Worm (Caenorhabditis elegans) whole organism, L4 larva: Measurements from ENCODE around the gene clec-185.

Source experiments
- D1046.2 ChIP-seq: fragments of 200-800 bp; sonication (Bioruptor generic); IDR thresholded peaks from 2 replicates; pipeline ENCODE4 v1.3.6; 2022; ENCODE audit warnings: missing genetic modification characterization, missing compliant biosample characterization
- F10B5.3 ChIP-seq: sonication (generic microtip); optimal IDR thresholded peaks from 2 replicates; lab custom pipeline; 2016; ENCODE audit warnings: mild to moderate bottlenecking, missing genetic modification characterization, missing compliant biosample characterization
- F44E2.7 ChIP-seq: fragments of 200-800 bp; sonication (Bioruptor generic); IDR thresholded peaks from 2 replicates; pipeline ENCODE4 v2.1.2; 2022; ENCODE audit warnings: missing genetic modification characterization, missing compliant biosample characterization
- R02D3.7 ChIP-seq: fragments of 150-350 bp; sonication (generic microtip); optimal IDR thresholded peaks from 3 replicates; lab custom pipeline; 2014; ENCODE audit warnings: missing biosample characterization, missing genetic modification characterization
- T26A8.4 ChIP-seq: fragments of 200-800 bp; sonication (Bioruptor generic); IDR thresholded peaks from 2 replicates; pipeline ENCODE4 v1.3.6; 2022; ENCODE audit warnings: missing genetic modification characterization, missing compliant biosample characterization
- Y105C5A.15 ChIP-seq: fragments of 200-800 bp; sonication (Bioruptor generic); IDR thresholded peaks from 2 replicates; pipeline ENCODE4 v1.3.6; 2022; ENCODE audit warnings: missing genetic modification characterization, missing compliant biosample characterization
- ZK546.5 ChIP-seq, 2 experiments: sonication (generic microtip); optimal IDR thresholded peaks; 2 replicates each; lab custom pipeline; 2017; ENCODE audit warnings: missing biosample characterization in 2 of 2, missing genetic modification characterization in 2 of 2
- aha-1 ChIP-seq: fragments of 150-350 bp; peaks from one replicate; lab custom pipeline; 2014; ENCODE audit warnings: missing biosample characterization, missing genetic modification characterization
- arid-1 ChIP-seq: fragments of 200-800 bp; sonication (Bioruptor generic); conservative IDR thresholded peaks from 2 replicates; pipeline ENCODE4 v1.3.6; 2022; ENCODE audit warnings: missing genetic modification reagents, missing genetic modification characterization, missing compliant biosample characterization
- ceh-20 ChIP-seq: fragments of 200-800 bp; sonication (Bioruptor generic); IDR thresholded peaks from 2 replicates; pipeline ENCODE4 v1.3.6; 2022; ENCODE audit warnings: missing genetic modification reagents, missing genetic modification characterization, missing compliant biosample characterization
- ces-1 ChIP-seq: fragments of 150-350 bp; sonication (generic microtip); optimal IDR thresholded peaks from 4 replicates; lab custom pipeline; 2014; ENCODE audit warnings: missing biosample characterization, missing genetic modification reagents, missing genetic modification characterization
- daf-19 ChIP-seq: fragments of 200-800 bp; sonication (Bioruptor generic); conservative IDR thresholded peaks from 2 replicates; pipeline ENCODE4 v1.3.6; 2022; ENCODE audit warnings: missing genetic modification characterization, missing compliant biosample characterization
- dmd-6 ChIP-seq: fragments of 200-800 bp; sonication (Bioruptor generic); IDR thresholded peaks from 2 replicates; pipeline ENCODE4 v1.3.6; 2022; ENCODE audit warnings: missing genetic modification reagents, missing genetic modification characterization, missing compliant biosample characterization
- egl-27 ChIP-seq: sonication (generic microtip); optimal IDR thresholded peaks from 3 replicates; lab custom pipeline; 2017; ENCODE audit warnings: missing biosample characterization, missing genetic modification reagents, missing genetic modification characterization
- gei-8 ChIP-seq: fragments of 200-800 bp; sonication (Bioruptor generic); optimal IDR thresholded peaks from 2 replicates; lab custom pipeline; 2018; ENCODE audit warnings: mild to moderate bottlenecking, missing genetic modification characterization, missing compliant biosample characterization
- hlh-11 ChIP-seq: fragments of 200-800 bp; sonication (Bioruptor generic); optimal IDR thresholded peaks from 2 replicates; lab custom pipeline; 2018; ENCODE audit warnings: mild to moderate bottlenecking, missing genetic modification characterization, missing compliant biosample characterization
- hlh-30 ChIP-seq: sonication (generic microtip); optimal IDR thresholded peaks from 2 replicates; lab custom pipeline; 2017; ENCODE audit warnings: antibody characterized with exemption, mild to moderate bottlenecking, missing genetic modification characterization, missing compliant biosample characterization; ENCODE audit not compliant: insufficient read depth
- lim-7 ChIP-seq: fragments of 200-800 bp; sonication (Bioruptor generic); IDR thresholded peaks from 2 replicates; pipeline ENCODE4 v1.3.6; 2022; ENCODE audit warnings: missing genetic modification characterization, missing compliant biosample characterization
- lin-29 ChIP-seq: fragments of 200-800 bp; sonication (Bioruptor generic); IDR thresholded peaks from 2 replicates; pipeline ENCODE4 v1.3.6; 2022; ENCODE audit warnings: missing genetic modification reagents, missing genetic modification characterization, missing compliant biosample characterization
- lin-38 ChIP-seq: fragments of 200-800 bp; sonication (Bioruptor generic); IDR thresholded peaks from 2 replicates; pipeline ENCODE4 v1.3.6; 2022; ENCODE audit warnings: missing genetic modification reagents, missing genetic modification characterization, missing compliant biosample characterization
- lin-39 ChIP-seq: fragments of 150-350 bp; optimal IDR thresholded peaks from 2 replicates; lab custom pipeline; 2014; ENCODE audit warnings: missing biosample characterization, missing genetic modification reagents, missing genetic modification characterization
- lsy-2 ChIP-seq, 2 experiments: fragments of 150-350 bp in 1 of 2; sonication (generic microtip) in 1 of 2; optimal IDR thresholded peaks; 2 replicates each; lab custom pipeline; 2014 to 2017; ENCODE audit warnings: missing biosample characterization in 2 of 2, missing genetic modification characterization in 2 of 2
- madf-5 ChIP-seq, 2 experiments: fragments of 200-800 bp; sonication (Bioruptor generic); IDR thresholded peaks; 2 replicates each; pipeline ENCODE4 v1.3.6; 2022; ENCODE audit warnings: missing compliant biosample characterization in 2 of 2, missing genetic modification characterization in 2 of 2
- mdl-1 ChIP-seq, 2 experiments: fragments of 150-350 bp in 1 of 2; sonication (generic microtip) in 1 of 2; optimal IDR thresholded peaks; 2 replicates each; lab custom pipeline; 2014 to 2017; ENCODE audit warnings: missing biosample characterization in 2 of 2, missing genetic modification characterization in 2 of 2
- mdt-29 ChIP-seq: fragments of 200-800 bp; sonication (Bioruptor generic); IDR thresholded peaks from 2 replicates; pipeline ENCODE4 v1.3.6; 2022; ENCODE audit warnings: missing genetic modification reagents, missing genetic modification characterization, missing compliant biosample characterization
- mep-1 ChIP-seq: fragments of 150-350 bp; sonication (generic microtip); optimal IDR thresholded peaks from 3 replicates; lab custom pipeline; 2014; ENCODE audit warnings: missing biosample characterization, missing genetic modification characterization
- mes-2 ChIP-seq: sonication (generic microtip); optimal IDR thresholded peaks from 2 replicates; lab custom pipeline; 2016; ENCODE audit warnings: missing genotype, mild to moderate bottlenecking, missing genetic modification characterization, missing compliant biosample characterization; ENCODE audit not compliant: poor library complexity, severe bottlenecking
- mxl-3 ChIP-seq: fragments of 200-800 bp; sonication (Bioruptor generic); optimal IDR thresholded peaks from 2 replicates; lab custom pipeline; 2018; ENCODE audit warnings: mild to moderate bottlenecking, missing genetic modification characterization, missing compliant biosample characterization
- nhr-10 ChIP-seq: fragments of 150-350 bp; optimal IDR thresholded peaks from 2 replicates; lab custom pipeline; 2014; ENCODE audit warnings: missing biosample characterization, missing genetic modification characterization
- nhr-237 ChIP-seq: sonication (generic microtip); optimal IDR thresholded peaks from 2 replicates; lab custom pipeline; 2017; ENCODE audit warnings: missing biosample characterization, missing genetic modification characterization
- nhr-48 ChIP-seq: sonication (generic microtip); optimal IDR thresholded peaks from 2 replicates; lab custom pipeline; 2016; ENCODE audit warnings: mild to moderate bottlenecking, missing genetic modification characterization, missing compliant biosample characterization
- php-3 ChIP-seq: fragments of 200-800 bp; sonication (Bioruptor generic); IDR thresholded peaks from 2 replicates; pipeline ENCODE4 v1.3.6; 2022; ENCODE audit warnings: missing genetic modification reagents, missing genetic modification characterization, missing compliant biosample characterization
- saeg-2 ChIP-seq: fragments of 200-800 bp; sonication (Bioruptor generic); IDR thresholded peaks from 2 replicates; pipeline ENCODE4 v1.3.6; 2022; ENCODE audit warnings: missing genetic modification reagents, missing genetic modification characterization, missing compliant biosample characterization
- set-16 ChIP-seq: fragments of 200-800 bp; sonication (Bioruptor generic); IDR thresholded peaks from 2 replicates; pipeline ENCODE4 v1.3.6; 2022; ENCODE audit warnings: missing genetic modification reagents, missing genetic modification characterization, missing compliant biosample characterization
- snpc-1.2 ChIP-seq: fragments of 200-800 bp; sonication (Bioruptor generic); IDR thresholded peaks from 2 replicates; pipeline ENCODE4 v1.3.6; 2022; ENCODE audit warnings: missing genetic modification reagents, missing genetic modification characterization, missing compliant biosample characterization
- snpc-4 ChIP-seq: fragments of 150-350 bp; optimal IDR thresholded peaks from 2 replicates; lab custom pipeline; 2014; ENCODE audit warnings: missing biosample characterization, missing genetic modification characterization
- tag-97 ChIP-seq: fragments of 200-800 bp; sonication (Bioruptor generic); IDR thresholded peaks from 2 replicates; pipeline ENCODE4 v1.3.6; 2022; ENCODE audit warnings: missing genetic modification characterization, missing compliant biosample characterization
- unc-62 ChIP-seq, 3 experiments: fragments of 150-350 bp in 1 of 3; sonication (generic microtip); optimal IDR thresholded peaks in 2 of 3; peaks in 1 of 3; 1 replicate in 1 of 3; 2 replicates in 2 of 3; lab custom pipeline; 2014 to 2017; ENCODE audit warnings: missing biosample characterization in 3 of 3, missing genetic modification characterization in 3 of 3, missing genetic modification reagents in 3 of 3, missing genotype in 1 of 3
- vab-7 ChIP-seq: fragments of 200-800 bp; sonication (Bioruptor generic); IDR thresholded peaks from 2 replicates; pipeline ENCODE4 v1.3.6; 2022; ENCODE audit warnings: missing genetic modification reagents, missing genetic modification characterization, missing compliant biosample characterization
- zfp-2 ChIP-seq: sonication (generic microtip); optimal IDR thresholded peaks from 2 replicates; lab custom pipeline; 2016; ENCODE audit warnings: mild to moderate bottlenecking, missing genetic modification characterization, missing compliant biosample characterization
- zfp-3 ChIP-seq: fragments of 200-800 bp; sonication (Bioruptor generic); conservative IDR thresholded peaks from 2 replicates; pipeline ENCODE4 v1.3.6; 2022; ENCODE audit warnings: missing genetic modification reagents, missing genetic modification characterization, missing compliant biosample characterization
- zip-11 ChIP-seq: fragments of 200-800 bp; sonication (Bioruptor generic); IDR thresholded peaks from 2 replicates; pipeline ENCODE4 v1.3.6; 2022; ENCODE audit warnings: missing genetic modification characterization, missing compliant biosample characterization
- ztf-11 ChIP-seq: fragments of 150-350 bp; optimal IDR thresholded peaks from 2 replicates; lab custom pipeline; 2014; ENCODE audit warnings: missing biosample characterization, missing genetic modification characterization

clec-185 gene

DNA sequence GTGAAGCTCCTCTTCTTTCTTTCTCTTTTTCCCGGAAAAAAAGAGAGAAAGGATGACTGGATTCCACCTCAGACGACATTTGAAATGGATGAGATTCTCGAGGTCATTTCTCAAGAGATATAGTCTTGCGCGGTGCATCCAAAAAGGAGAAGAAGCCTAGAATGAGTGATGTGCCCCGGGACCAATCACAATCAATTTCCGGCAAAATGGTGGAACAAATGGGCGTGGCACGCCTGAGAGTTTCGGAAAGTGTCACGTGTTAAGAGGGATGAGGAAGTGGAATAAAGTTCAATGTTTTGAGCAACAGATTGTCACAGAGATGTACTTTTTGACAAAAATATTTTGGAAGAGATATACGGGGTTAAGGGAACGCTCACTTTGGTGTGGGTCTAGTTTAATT lies 12.9 kb upstream of the clec-185 start:
- TF ChIP-seq zfp-3 (no peak), nhr-48 (no peak), lim-7 (no peak), Y105C5A.15 (GFP tag; lab: Robert Waterston, UW) (no peak), hlh-30 (tag; lab: Kevin White, UChicago) (peak; percentile 53), snpc-1.2 (GFP tag; lab: Robert Waterston, UW) (no peak), vab-7 (GFP tag; lab: Robert Waterston, UW) (0 out of 2 replicates have a peak, but pooled peaks have one; percentile 45), aha-1 (tag; lab: Kevin White, UChicago) (peak; percentile 93), dmd-6 (GFP tag; lab: Robert Waterston, UW) (no peak), ceh-20 (GFP tag; lab: Robert Waterston, UW) (peak; percentile 76), mep-1 (tag; lab: Kevin White, UChicago) (peak; percentile 9), ztf-11 (tag; lab: Kevin White, UChicago) (no peak), R02D3.7 (tag; lab: Kevin White, UChicago) (no peak), mxl-3 (GFP tag; lab: Kevin White, UChicago) (no peak), lin-38 (GFP tag; lab: Robert Waterston, UW) (no peak), nhr-237 (no peak), D1046.2 (no peak), mdt-29 (GFP tag; lab: Robert Waterston, UW) (0 out of 2 replicates have a peak, but pooled peaks have one; percentile 11), lin-39 (tag; lab: Kevin White, UChicago) (no peak), ZK546.5 (tag; optimal IDR thresholded peaks at IDR 0.05; lab: Kevin White, UChicago) (no peak), nhr-10 (no peak), tag-97 (no peak), arid-1 (GFP tag; lab: Robert Waterston, UW) (no peak), mes-2 (tag; lab: Kevin White, UChicago) (no peak), mdl-1 (tag; optimal IDR thresholded peaks at IDR 0.05; lab: Kevin White, UChicago) (no peak), hlh-11 (tag; lab: Kevin White, UChicago) (no peak), gei-8 (GFP tag; lab: Kevin White, UChicago) (no peak), unc-62 (GFP tag; optimal IDR thresholded peaks at IDR 0.05 in 1 of 2; lab: Kevin White, UChicago) (peak in 1 of 2 experiments; percentile 97), unc-62 (tag; optimal IDR thresholded peaks at IDR 0.05; lab: Kevin White, UChicago) (no peak)

DNA sequence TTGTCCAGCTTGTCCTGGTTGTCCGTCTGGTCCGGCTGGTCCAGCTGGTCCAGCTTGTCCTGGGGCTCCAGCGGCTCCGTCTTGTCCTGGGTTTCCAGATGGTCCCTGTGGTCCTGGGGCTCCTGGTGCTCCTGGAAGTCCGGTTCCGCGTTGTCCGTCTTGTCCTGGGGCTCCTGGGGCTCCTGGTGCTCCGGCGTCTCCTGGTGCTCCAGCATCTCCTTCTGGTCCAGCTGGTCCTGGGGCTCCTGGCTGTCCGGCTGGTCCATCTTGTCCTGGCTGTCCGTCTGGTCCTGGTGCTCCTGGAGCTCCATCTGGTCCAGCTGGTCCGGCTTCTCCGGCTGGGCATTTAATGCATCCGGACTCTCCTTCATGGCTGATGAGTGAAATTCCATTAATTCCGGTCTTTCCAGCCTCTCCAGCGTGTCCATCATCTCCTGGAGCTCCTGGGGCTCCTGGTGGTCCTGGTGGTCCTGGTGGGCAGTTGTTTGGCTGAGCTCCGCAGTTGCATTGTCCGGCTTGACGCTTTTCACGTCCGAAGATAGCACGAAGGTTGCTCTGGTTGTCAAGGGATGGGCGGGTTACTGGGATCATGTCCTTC lies 10.7 kb upstream of the clec-185 start:
- TF ChIP-seq daf-19 (no peak), saeg-2 (GFP tag; lab: Robert Waterston, UW) (0 out of 2 replicates have a peak, but pooled peaks have one; percentile 36), hlh-11 (tag; lab: Kevin White, UChicago) (peak; percentile 49), snpc-4 (tag; lab: Kevin White, UChicago) (no peak), snpc-1.2 (GFP tag; lab: Robert Waterston, UW) (0 out of 2 replicates have a peak, but pooled peaks have one; percentile 5), ces-1 (GFP tag; lab: Kevin White, UChicago) (no peak), lin-29 (GFP tag; lab: Robert Waterston, UW) (0 out of 2 replicates have a peak, but pooled peaks have one; percentile 17), F10B5.3 (tag; lab: Kevin White, UChicago) (no peak), php-3 (GFP tag; lab: Robert Waterston, UW) (0 out of 2 replicates have a peak, but pooled peaks have one; percentile 13), zip-11 (GFP tag; lab: Robert Waterston, UW) (no peak), set-16 (GFP tag; lab: Robert Waterston, UW) (peak; percentile 99), F44E2.7 (0 out of 2 replicates have a peak, but pooled peaks have one; percentile 32), gei-8 (GFP tag; lab: Kevin White, UChicago) (no peak), egl-27 (tag; lab: Kevin White, UChicago) (no peak), T26A8.4 (GFP tag; lab: Robert Waterston, UW) (peak; percentile 47; the same call in 1 of the 2 replicates), madf-5 (GFP tag; IDR thresholded peaks at IDR 0.05; lab: Robert Waterston, UW) (peak in 1 of 2 experiments; percentile 99; a peak in 2 of 4 replicates), lsy-2 (tag; optimal IDR thresholded peaks at IDR 0.05; lab: Kevin White, UChicago) (no peak), arid-1 (GFP tag; lab: Robert Waterston, UW) (no peak), zfp-2 (tag; lab: Kevin White, UChicago) (no peak), nhr-48 (no peak), ztf-11 (tag; lab: Kevin White, UChicago) (no peak)
